Fruit fly (Drosophila melanogaster): Measurements from ENCODE around the gene Tpi.

The Tpi gene

dm6 chr3R:30170671-30171667 lies 36.6 kb upstream of the Tpi start, which contains the start of gene Rsod (continued):
- TF ChIP-seq CG2199 (GFP tag; IDR thresholded peaks at IDR 0.05) = no peak
- 0 out of 2 replicates have a peak, but pooled peaks have one; percentile 42 for TF ChIP-seq CG43689 (GFP tag; IDR thresholded peaks at IDR 0.05)
- peak in 1 of 2 experiments; percentile 11 for TF ChIP-seq Eip74EF (GFP tag; optimal IDR thresholded peaks at IDR 0.05)
- peak; percentile 70 for TF ChIP-seq H2.0 (GFP tag; IDR thresholded peaks at IDR 0.05)
- peak; percentile 31 for TF ChIP-seq kni (GFP tag; optimal IDR thresholded peaks at IDR 0.05)
- TF ChIP-seq CG3407 (GFP tag; optimal IDR thresholded peaks at IDR 0.05) = peak; percentile 51
- peak; percentile 71 for TF ChIP-seq E2f1 (GFP tag; IDR thresholded peaks at IDR 0.05)
- no peak for TF ChIP-seq CG8089 (GFP tag; optimal IDR thresholded peaks at IDR 0.05)
- no peak for TF ChIP-seq CG11696 (GFP tag; IDR thresholded peaks at IDR 0.05)
- TF ChIP-seq pb (GFP tag; optimal IDR thresholded peaks at IDR 0.05) = no peak
- peak; percentile 27 for TF ChIP-seq CoRest (tag; optimal IDR thresholded peaks at IDR 0.05)
- TF ChIP-seq CG3163 (GFP tag; optimal IDR thresholded peaks at IDR 0.05) = no peak
- no peak for TF ChIP-seq cg (GFP tag; optimal IDR thresholded peaks at IDR 0.05)
- TF ChIP-seq HLHmδ (GFP tag; optimal IDR thresholded peaks at IDR 0.05) = no peak
- peak; percentile 75 for TF ChIP-seq lmd (GFP tag; IDR thresholded peaks at IDR 0.05)
- no peak for TF ChIP-seq crc (GFP tag; optimal IDR thresholded peaks at IDR 0.05)
- peak; percentile 83 for TF ChIP-seq Deaf1 (tag; optimal IDR thresholded peaks at IDR 0.05)
- no peak for TF ChIP-seq CG3281 (GFP tag; optimal IDR thresholded peaks at IDR 0.05)
- TF ChIP-seq D (optimal IDR thresholded peaks at IDR 0.05) = no peak
- peak; percentile 48 for TF ChIP-seq D (GFP tag; optimal IDR thresholded peaks at IDR 0.05)
- TF ChIP-seq CrebB (tag; optimal IDR thresholded peaks at IDR 0.05) = no peak
- peak; percentile 74 for TF ChIP-seq esg (GFP tag; conservative IDR thresholded peaks at IDR 0.05)
- TF ChIP-seq kay (GFP tag; optimal IDR thresholded peaks at IDR 0.05) = no peak
- TF ChIP-seq Usf (GFP tag; optimal IDR thresholded peaks at IDR 0.05) = no peak
- TF ChIP-seq scrt (GFP tag; optimal IDR thresholded peaks at IDR 0.05) = no peak
- TF ChIP-seq Dfd (GFP tag; optimal IDR thresholded peaks at IDR 0.05) = no peak
- no peak for TF ChIP-seq lov (optimal IDR thresholded peaks at IDR 0.05)
- TF ChIP-seq lov (GFP tag; IDR thresholded peaks at IDR 0.05) = peak; percentile 58; the same call in 2 of the 3 replicates
- peak; percentile 76 for TF ChIP-seq CG14667 (GFP tag; IDR thresholded peaks at IDR 0.05)
- peak; percentile 41 for TF ChIP-seq al (GFP tag; IDR thresholded peaks at IDR 0.05)
- no peak for TF ChIP-seq Dref (GFP tag; IDR thresholded peaks at IDR 0.05)
- TF ChIP-seq NFAT (GFP tag; IDR thresholded peaks at IDR 0.05) = peak; percentile 66
- TF ChIP-seq NC2β (GFP tag; optimal IDR thresholded peaks at IDR 0.05) = no peak
- TF ChIP-seq CG11093 (GFP tag; IDR thresholded peaks at IDR 0.05) = peak; percentile 73
- no peak for TF ChIP-seq Bteb2 (GFP tag; optimal IDR thresholded peaks at IDR 0.05)
- TF ChIP-seq CG6765 (GFP tag; optimal IDR thresholded peaks at IDR 0.05) = peak; percentile 4
- peak; percentile 55 for TF ChIP-seq CG17361 (GFP tag; IDR thresholded peaks at IDR 0.05)
- TF ChIP-seq CG13296 (GFP tag; optimal IDR thresholded peaks at IDR 0.05) = no peak
- TF ChIP-seq CG30403 (GFP tag; optimal IDR thresholded peaks at IDR 0.05) = peak; percentile 49
- TF ChIP-seq fd102C (GFP tag; optimal IDR thresholded peaks at IDR 0.05) = no peak
- no peak for TF ChIP-seq MESR4 (GFP tag; optimal IDR thresholded peaks at IDR 0.05)
- TF ChIP-seq CG4854 (GFP tag; optimal IDR thresholded peaks at IDR 0.05) = no peak
- peak; percentile 57 for TF ChIP-seq gsb-n (tag; optimal IDR thresholded peaks at IDR 0.05)
- TF ChIP-seq Sox100B (GFP tag; optimal IDR thresholded peaks at IDR 0.05) = peak; percentile 58
- no peak for TF ChIP-seq CG33213 (GFP tag; optimal IDR thresholded peaks at IDR 0.05)
- TF ChIP-seq p53 (GFP tag; optimal IDR thresholded peaks at IDR 0.05) = no peak
- TF ChIP-seq CG10366 (GFP tag; IDR thresholded peaks at IDR 0.05) = peak; percentile 79
- 0 out of 3 replicates have a peak, but pooled peaks have one; percentile 38 for TF ChIP-seq jigr1 (GFP tag; IDR thresholded peaks at IDR 0.05)
- peak; percentile 61; the same call in 1 of the 2 replicates for TF ChIP-seq CG32532 (GFP tag; IDR thresholded peaks at IDR 0.05)
- peak; percentile 80 for TF ChIP-seq HLH3B (GFP tag; IDR thresholded peaks at IDR 0.05)
